Worm (Caenorhabditis elegans) whole organism, early embryonic: ENCODE results near the gene npp-21.

ENCODE experiments used
- F13C5.2 ChIP-seq: sonication (generic microtip); optimal IDR thresholded peaks from 2 replicates; lab custom pipeline; 2017; ENCODE audit warnings: mild to moderate bottlenecking, missing genetic modification characterization, inconsistent platforms, missing compliant biosample characterization
- ama-1 ChIP-seq: fragments of 150-350 bp; optimal IDR thresholded peaks from 2 replicates; lab custom pipeline; 2014
- ceh-36 ChIP-seq: sonication (generic microtip); optimal IDR thresholded peaks from 2 replicates; lab custom pipeline; 2016; ENCODE audit warnings: missing genetic modification characterization, inconsistent platforms, missing compliant biosample characterization
- flt-1 ChIP-seq: fragments of 200-800 bp; sonication (Bioruptor generic); IDR thresholded peaks from 2 replicates; pipeline ENCODE4 v1.3.6; 2022; ENCODE audit warnings: missing genetic modification characterization, missing compliant biosample characterization
- hmg-4 ChIP-seq: fragments of 200-800 bp; sonication (Bioruptor generic); optimal IDR thresholded peaks from 2 replicates; lab custom pipeline; 2018; ENCODE audit warnings: mild to moderate bottlenecking, missing genetic modification characterization, missing compliant biosample characterization
- scrt-1 ChIP-seq: fragments of 200-800 bp; sonication (Bioruptor generic); IDR thresholded peaks from 2 replicates; pipeline ENCODE4 v1.3.6; 2022; ENCODE audit warnings: missing genetic modification characterization, missing compliant biosample characterization
- tbx-11 ChIP-seq: fragments of 200-800 bp; sonication (Bioruptor generic); IDR thresholded peaks from 2 replicates; pipeline ENCODE4 v1.3.6; 2022; ENCODE audit warnings: missing genetic modification characterization, missing compliant biosample characterization
- tbx-37 ChIP-seq: fragments of 200-800 bp; sonication (Bioruptor generic); conservative IDR thresholded peaks from 2 replicates; pipeline ENCODE4 v1.3.6; 2022; ENCODE audit warnings: missing genetic modification reagents, missing genetic modification characterization, missing compliant biosample characterization
- tra-4 ChIP-seq: sonication (generic microtip); optimal IDR thresholded peaks from 2 replicates; lab custom pipeline; 2017; ENCODE audit warnings: missing genetic modification characterization, missing compliant biosample characterization

DNA sequence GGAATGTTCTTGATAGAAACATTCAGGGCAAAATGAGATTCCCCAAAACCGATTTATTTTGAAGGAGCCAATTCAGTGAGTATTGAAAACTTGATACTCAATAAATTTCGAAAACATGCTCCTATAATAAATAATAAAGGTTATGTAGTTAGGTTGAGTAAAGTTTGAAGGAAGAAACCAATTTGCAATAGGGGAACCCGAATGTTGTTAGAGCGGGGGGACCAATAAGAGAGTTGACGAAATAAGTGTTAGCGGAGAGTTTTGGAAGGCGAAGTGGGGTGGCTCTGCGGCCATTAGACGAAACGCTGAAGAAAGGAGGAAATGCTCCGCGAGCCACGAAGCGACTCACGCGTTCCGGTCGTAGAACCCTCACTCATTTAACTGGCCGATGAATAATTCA lies 25.5 kb downstream of the npp-21 start:
- no peak for TF ChIP-seq flt-1
- no peak for TF ChIP-seq ama-1 (lab: Kevin White, UChicago)
- no peak for TF ChIP-seq F13C5.2 (tag; lab: Kevin White, UChicago)
- TF ChIP-seq tra-4 (tag; lab: Kevin White, UChicago) = no peak
- no peak for TF ChIP-seq hmg-4 (GFP tag; lab: Kevin White, UChicago)
- TF ChIP-seq tbx-37 = no peak
- no peak for TF ChIP-seq ceh-36 (tag; lab: Kevin White, UChicago)
- TF ChIP-seq scrt-1 (GFP tag; lab: Robert Waterston, UW) = no peak
- TF ChIP-seq tbx-11 (GFP tag; lab: Robert Waterston, UW) = no peak
